Fruit fly (Drosophila melanogaster): ENCODE data around the gene Naa30A.

Gene Naa30A

DNA sequence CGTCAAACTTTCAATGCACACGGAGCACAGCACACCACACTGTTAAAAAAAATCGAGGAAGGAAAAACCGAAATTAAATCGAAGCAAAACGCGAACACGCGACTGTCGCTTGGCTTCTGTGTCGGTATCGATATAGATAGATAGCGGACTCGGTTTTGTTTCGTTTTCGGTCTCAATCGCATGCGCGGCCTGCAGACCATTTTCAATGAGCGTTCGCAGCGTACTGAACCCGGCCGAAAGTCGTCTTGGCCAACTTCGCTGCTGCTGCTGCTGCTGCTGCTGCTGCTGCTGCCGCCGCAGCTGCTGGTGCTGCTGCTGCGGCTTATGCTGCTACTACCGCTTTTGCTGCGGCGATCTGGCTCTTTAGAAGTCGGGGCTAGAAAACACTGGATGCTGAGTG is 3.9 kb upstream of the Naa30A start (continued):
- TF ChIP-seq btn (GFP tag; optimal IDR thresholded peaks at IDR 0.05) (no peak), lbe (GFP tag; optimal IDR thresholded peaks at IDR 0.05) (no peak), CG6175 (GFP tag; IDR thresholded peaks at IDR 0.05) (0 out of 3 replicates have a peak, but pooled peaks have one; percentile 13), sr (GFP tag; IDR thresholded peaks at IDR 0.05) (0 out of 3 replicates have a peak, but pooled peaks have one; percentile 31), CG17359 (tag; optimal IDR thresholded peaks at IDR 0.05) (no peak), sob (GFP tag; IDR thresholded peaks at IDR 0.05) (no peak), CG2678 (tag; optimal IDR thresholded peaks at IDR 0.05) (no peak), Side (GFP tag; optimal IDR thresholded peaks at IDR 0.05) (no peak), eyg (GFP tag; optimal IDR thresholded peaks at IDR 0.05) (no peak), CG3163 (GFP tag; optimal IDR thresholded peaks at IDR 0.05) (no peak), Myb (GFP tag; optimal IDR thresholded peaks at IDR 0.05) (no peak), ranshi (GFP tag; IDR thresholded peaks at IDR 0.05) (no peak), ems (GFP tag; optimal IDR thresholded peaks at IDR 0.05) (no peak), nmo (GFP tag; optimal IDR thresholded peaks at IDR 0.05) (no peak), CG17568 (GFP tag; optimal IDR thresholded peaks at IDR 0.05) (no peak), cwo (GFP tag; optimal IDR thresholded peaks at IDR 0.05) (no peak), esg (GFP tag; conservative IDR thresholded peaks at IDR 0.05) (no peak), CG13287 (GFP tag; IDR thresholded peaks at IDR 0.05; ENCODE audit: partially characterized antibody) (0 out of 2 replicates have a peak, but pooled peaks have one; percentile 17), HLHmδ (GFP tag; optimal IDR thresholded peaks at IDR 0.05) (no peak), CG31388 (GFP tag; optimal IDR thresholded peaks at IDR 0.05) (no peak), HmgD (GFP tag; optimal IDR thresholded peaks at IDR 0.05) (no peak), CG6272 (GFP tag; IDR thresholded peaks at IDR 0.05) (no peak), kni (GFP tag; optimal IDR thresholded peaks at IDR 0.05) (no peak), gsb-n (tag; optimal IDR thresholded peaks at IDR 0.05) (no peak), pb (GFP tag; optimal IDR thresholded peaks at IDR 0.05) (no peak), chinmo (GFP tag; IDR thresholded peaks at IDR 0.05; ENCODE audit: partially characterized antibody) (0 out of 4 replicates have a peak, but pooled peaks have one; percentile 53), CG4707 (GFP tag; optimal IDR thresholded peaks at IDR 0.05) (no peak), stc (GFP tag; IDR thresholded peaks at IDR 0.05) (no peak), MESR4 (GFP tag; optimal IDR thresholded peaks at IDR 0.05) (no peak), D19B (GFP tag; optimal IDR thresholded peaks at IDR 0.05) (no peak), CG13624 (GFP tag; optimal IDR thresholded peaks at IDR 0.05) (no peak), CG5245 (GFP tag; optimal IDR thresholded peaks at IDR 0.05) (no peak), ssp (GFP tag; IDR thresholded peaks at IDR 0.05) (no peak), ci (GFP tag; IDR thresholded peaks at IDR 0.05) (0 out of 3 replicates have a peak, but pooled peaks have one; percentile 39), CG10979 (tag; optimal IDR thresholded peaks at IDR 0.05) (no peak), CG14860 (GFP tag; IDR thresholded peaks at IDR 0.05; ENCODE audit: partially characterized antibody) (no peak), Sox102F (GFP tag; optimal IDR thresholded peaks at IDR 0.05) (no peak), cg (GFP tag; optimal IDR thresholded peaks at IDR 0.05) (no peak), CG9215 (GFP tag; IDR thresholded peaks at IDR 0.05) (no peak), CG7786 (GFP tag; optimal IDR thresholded peaks at IDR 0.05) (no peak), Gsc (GFP tag; IDR thresholded peaks at IDR 0.05) (no peak), gem (tag; optimal IDR thresholded peaks at IDR 0.05) (no peak), CG12769 (tag; optimal IDR thresholded peaks at IDR 0.05) (peak; percentile 21), D19A (tag; optimal IDR thresholded peaks at IDR 0.05) (no peak), CG32767 (GFP tag; IDR thresholded peaks at IDR 0.05) (no peak), CG30020 (tag; optimal IDR thresholded peaks at IDR 0.05) (no peak), fd64A (GFP tag; optimal IDR thresholded peaks at IDR 0.05) (no peak), Ets65A (GFP tag) (no peak), CG32532 (GFP tag; IDR thresholded peaks at IDR 0.05) (no peak), CrebB (tag; optimal IDR thresholded peaks at IDR 0.05) (no peak), yki (optimal IDR thresholded peaks at IDR 0.05) (no peak), Deaf1 (tag; optimal IDR thresholded peaks at IDR 0.05) (peak; percentile 63)

Measured in whole organism, embryonic.